Worm (Caenorhabditis elegans) whole organism, mixed stage, embryonic: ENCODE results near the gene lec-6.
A peak's percentile ranks its signal among the peaks of the same experiment; 100 is the strongest.

Experiments used
- M03D4.4 ChIP-seq: sonication (generic microtip); optimal IDR thresholded peaks from 2 replicates; lab custom pipeline; 2017; ENCODE audit warnings: mild to moderate bottlenecking, missing genetic modification characterization, missing compliant biosample characterization
- blmp-1 ChIP-seq: fragments of 150-350 bp; optimal IDR thresholded peaks from 2 replicates; lab custom pipeline; 2014; ENCODE audit warnings: missing biosample characterization, missing genetic modification characterization
- ceh-39 ChIP-seq: fragments of 150-350 bp; optimal IDR thresholded peaks from 2 replicates; lab custom pipeline; 2014; ENCODE audit warnings: missing biosample characterization, missing genetic modification characterization
- ceh-43 ChIP-seq: fragments of 200-800 bp; sonication (Bioruptor generic); optimal IDR thresholded peaks from 2 replicates; lab custom pipeline; 2018; ENCODE audit warnings: mild to moderate bottlenecking, missing genetic modification characterization, moderate library complexity, missing compliant biosample characterization
- ceh-83 ChIP-seq: fragments of 200-800 bp; sonication (Bioruptor generic); optimal IDR thresholded peaks from 2 replicates; lab custom pipeline; 2018; ENCODE audit warnings: mild to moderate bottlenecking, missing genetic modification characterization, missing compliant biosample characterization
- ces-1 ChIP-seq: fragments of 150-350 bp; optimal IDR thresholded peaks from 2 replicates; lab custom pipeline; 2014; ENCODE audit warnings: missing biosample characterization, missing genetic modification reagents, missing genetic modification characterization
- cnd-1 ChIP-seq: fragments of 200-800 bp; sonication (Bioruptor generic); optimal IDR thresholded peaks from 2 replicates; lab custom pipeline; 2018; ENCODE audit warnings: mild to moderate bottlenecking, missing genetic modification characterization, missing compliant biosample characterization
- drap-1 ChIP-seq: fragments of 200-800 bp; sonication (Bioruptor generic); optimal IDR thresholded peaks from 3 replicates; lab custom pipeline; 2018; ENCODE audit warnings: mild to moderate bottlenecking, missing genetic modification characterization, missing compliant biosample characterization
- elt-1 ChIP-seq: sonication (generic microtip); optimal IDR thresholded peaks from 2 replicates; lab custom pipeline; 2017; ENCODE audit warnings: missing genetic modification characterization, mild to moderate bottlenecking, missing compliant biosample characterization, antibody characterized with exemption, moderate library complexity, borderline replicate concordance; ENCODE audit not compliant: insufficient read depth
- elt-3 ChIP-seq: fragments of 150-350 bp; optimal IDR thresholded peaks from 2 replicates; lab custom pipeline; 2014; ENCODE audit warnings: missing biosample characterization, missing genetic modification characterization
- flh-1 ChIP-seq: fragments of 200-800 bp; sonication (Bioruptor generic); optimal IDR thresholded peaks from 2 replicates; lab custom pipeline; 2018; ENCODE audit warnings: mild to moderate bottlenecking, missing genetic modification characterization, moderate library complexity, missing compliant biosample characterization
- ham-2 ChIP-seq: fragments of 200-800 bp; sonication (Bioruptor generic); optimal IDR thresholded peaks from 2 replicates; lab custom pipeline; 2018; ENCODE audit warnings: mild to moderate bottlenecking, missing genetic modification characterization, missing compliant biosample characterization
- hlh-1 ChIP-seq: fragments of 150-350 bp; optimal IDR thresholded peaks from 2 replicates; lab custom pipeline; 2014; ENCODE audit warnings: missing biosample characterization, missing genetic modification reagents, missing genetic modification characterization
- lin-13 ChIP-seq: fragments of 150-350 bp; optimal IDR thresholded peaks from 2 replicates; lab custom pipeline; 2014; ENCODE audit warnings: missing biosample characterization, missing genetic modification characterization
- lin-32 ChIP-seq: fragments of 200-800 bp; sonication (Bioruptor generic); optimal IDR thresholded peaks from 2 replicates; lab custom pipeline; 2018; ENCODE audit warnings: mild to moderate bottlenecking, missing genetic modification characterization, missing compliant biosample characterization
- lsy-2 ChIP-seq: fragments of 150-350 bp; optimal IDR thresholded peaks from 2 replicates; lab custom pipeline; 2014; ENCODE audit warnings: missing biosample characterization, missing genetic modification characterization
- mab-5 ChIP-seq: fragments of 150-350 bp; optimal IDR thresholded peaks from 2 replicates; lab custom pipeline; 2014; ENCODE audit warnings: missing biosample characterization, missing genetic modification characterization
- mep-1 ChIP-seq: fragments of 150-350 bp; optimal IDR thresholded peaks from 2 replicates; lab custom pipeline; 2017; ENCODE audit warnings: missing biosample characterization, missing genetic modification reagents, missing genetic modification characterization, inconsistent platforms
- nhr-12 ChIP-seq: fragments of 150-350 bp; optimal IDR thresholded peaks from 2 replicates; lab custom pipeline; 2014; ENCODE audit warnings: missing biosample characterization, missing genetic modification characterization
- nhr-237 ChIP-seq: fragments of 150-350 bp; optimal IDR thresholded peaks from 2 replicates; lab custom pipeline; 2014; ENCODE audit warnings: missing biosample characterization, missing genetic modification characterization
- nhr-28 ChIP-seq: fragments of 150-350 bp; optimal IDR thresholded peaks from 2 replicates; lab custom pipeline; 2014; ENCODE audit warnings: missing biosample characterization, missing genetic modification characterization
- nhr-76 ChIP-seq: sonication (generic microtip); optimal IDR thresholded peaks from 2 replicates; lab custom pipeline; 2017; ENCODE audit warnings: missing biosample characterization, missing genetic modification characterization
- pha-4 ChIP-seq: fragments of 150-350 bp; optimal IDR thresholded peaks from 2 replicates; lab custom pipeline; 2018; ENCODE audit warnings: missing biosample characterization, missing genetic modification reagents, missing genetic modification characterization
- sem-2 ChIP-seq: fragments of 200-800 bp; sonication (Bioruptor generic); optimal IDR thresholded peaks from 2 replicates; lab custom pipeline; 2018; ENCODE audit warnings: mild to moderate bottlenecking, missing genetic modification characterization, missing compliant biosample characterization
- snpc-4 ChIP-seq: fragments of 150-350 bp; optimal IDR thresholded peaks from 2 replicates; lab custom pipeline; 2014; ENCODE audit warnings: missing biosample characterization, missing genetic modification characterization
- unc-120 ChIP-seq: sonication (generic microtip); optimal IDR thresholded peaks from 2 replicates; lab custom pipeline; 2017; ENCODE audit warnings: missing genetic modification characterization, missing compliant biosample characterization; ENCODE audit not compliant: poor library complexity, severe bottlenecking
- unc-39 ChIP-seq: fragments of 150-350 bp; optimal IDR thresholded peaks from 2 replicates; lab custom pipeline; 2014; ENCODE audit warnings: missing biosample characterization, missing genetic modification characterization
- zip-8 ChIP-seq: fragments of 150-350 bp; optimal IDR thresholded peaks from 2 replicates; lab custom pipeline; 2014; ENCODE audit warnings: missing biosample characterization, missing genetic modification characterization
- ztf-11 ChIP-seq: fragments of 150-350 bp; optimal IDR thresholded peaks from 2 replicates; lab custom pipeline; 2014; ENCODE audit warnings: missing biosample characterization, missing genetic modification characterization

The lec-6 gene

DNA sequence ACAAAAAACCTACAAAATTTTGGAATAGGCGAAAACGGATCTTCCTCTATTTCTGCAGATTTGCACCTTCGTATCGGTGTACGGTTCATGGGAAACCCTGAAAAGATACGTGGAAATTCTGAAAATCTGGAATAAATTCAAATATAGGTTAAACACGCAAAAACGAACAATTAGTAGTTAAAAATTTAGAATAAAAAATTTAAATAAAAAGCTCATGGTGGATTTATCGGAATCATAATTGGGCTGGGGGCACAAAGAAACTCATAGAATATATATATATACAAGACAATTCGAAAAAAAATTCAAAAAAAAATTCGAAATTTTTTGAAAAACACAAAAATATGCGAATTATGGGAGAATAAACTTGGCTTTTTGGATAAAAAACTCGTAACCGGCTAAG is 13.2 kb downstream of the lec-6 start, which contains the start of gene helq-1:
Gene helq-1, minus strand, starts transcription at position 101 of the 400 bp plus-strand sequence.
- TF ChIP-seq zip-8 (tag; lab: Kevin White, UChicago) (no peak), nhr-76 (tag; lab: Kevin White, UChicago) (no peak)

DNA sequence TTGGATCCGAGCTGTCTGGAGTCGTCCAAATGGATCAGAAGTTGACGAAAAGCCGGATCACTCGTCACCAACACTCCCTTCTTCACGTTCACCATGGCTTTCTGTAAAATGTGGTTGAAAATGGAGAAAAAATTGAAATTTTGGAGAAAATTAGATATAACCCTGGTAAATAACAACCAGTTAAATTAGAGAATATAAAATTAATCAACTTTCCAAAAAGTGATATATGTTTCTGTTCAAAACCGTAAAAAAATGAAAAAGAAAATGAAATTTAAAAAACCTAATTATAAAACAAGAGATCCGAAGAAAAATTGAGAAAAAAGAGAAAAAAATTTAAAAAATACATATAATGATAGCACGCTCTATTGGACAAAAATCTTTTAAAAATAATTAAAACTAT is 22.7 kb downstream of the lec-6 start, which contains the start of gene gtf-2H5:
Gene gtf-2H5, minus strand, starts transcription at position 101 of the 400 bp plus-strand sequence.
- TF ChIP-seq lin-13 (tag; lab: Kevin White, UChicago) = no peak
- TF ChIP-seq nhr-28 (tag; lab: Kevin White, UChicago) = no peak
- TF ChIP-seq snpc-4 (tag; lab: Kevin White, UChicago) = no peak
- no peak for TF ChIP-seq mab-5
- TF ChIP-seq cnd-1 (tag; lab: Kevin White, UChicago) = no peak
- no peak for TF ChIP-seq ceh-39 (tag; lab: Kevin White, UChicago)
- TF ChIP-seq nhr-12 (tag; lab: Kevin White, UChicago) = no peak
- no peak for TF ChIP-seq drap-1 (GFP tag; lab: Kevin White, UChicago)
- no peak for TF ChIP-seq elt-3
- no peak for TF ChIP-seq pha-4
- TF ChIP-seq mep-1 (tag; lab: Kevin White, UChicago) = no peak
- no peak for TF ChIP-seq ceh-43 (GFP tag; lab: Kevin White, UChicago)
- TF ChIP-seq lsy-2 (tag; lab: Kevin White, UChicago) = no peak
- no peak for TF ChIP-seq blmp-1 (tag; lab: Kevin White, UChicago)
- no peak for TF ChIP-seq sem-2
- TF ChIP-seq M03D4.4 = no peak

DNA sequence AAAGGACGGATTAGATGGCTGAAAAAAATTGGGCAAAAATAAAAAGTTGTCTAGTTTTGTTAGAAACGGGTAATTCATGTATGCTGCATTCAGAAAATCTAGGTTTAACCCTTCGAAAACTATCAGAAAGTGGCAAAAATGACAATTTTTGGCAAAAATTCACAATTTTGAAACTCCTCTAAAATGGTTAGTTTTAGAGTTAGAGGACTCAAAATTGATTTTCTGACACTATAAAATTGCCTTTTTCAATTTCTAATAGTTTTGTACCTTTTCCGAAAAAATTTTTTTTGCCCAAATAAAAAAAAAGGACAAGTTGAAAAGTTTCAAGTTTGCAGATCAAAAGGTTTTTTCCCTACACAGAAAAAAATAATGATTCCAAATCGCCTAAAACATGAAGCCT is 23.6 kb downstream of the lec-6 start:
- no peak for TF ChIP-seq mab-5

DNA sequence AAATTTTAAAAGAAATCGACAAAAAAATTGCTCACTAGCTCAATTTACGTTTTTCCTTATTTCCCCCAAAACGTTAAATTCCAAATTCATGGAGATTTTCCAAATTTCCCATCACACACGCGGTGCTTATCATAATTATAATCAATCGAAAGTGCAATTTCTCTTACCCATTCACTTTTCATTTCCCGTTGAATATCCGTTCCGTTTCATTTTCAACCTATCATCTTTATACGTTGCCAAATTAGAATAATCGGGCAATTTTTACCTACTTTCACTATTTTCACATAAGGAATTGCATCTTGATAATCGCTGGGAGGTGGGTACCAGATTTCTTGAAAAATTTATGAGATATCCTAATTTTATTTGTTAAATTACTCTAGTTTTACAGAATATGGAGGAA is 31.4 kb downstream of the lec-6 start:
- TF ChIP-seq cnd-1 (tag; lab: Kevin White, UChicago) = no peak
- TF ChIP-seq ztf-11 (tag; lab: Kevin White, UChicago) = no peak
- TF ChIP-seq ham-2 (GFP tag; lab: Kevin White, UChicago) = peak; percentile 3
- peak; percentile 97 for TF ChIP-seq blmp-1 (tag; lab: Kevin White, UChicago)
- peak; percentile 28 for TF ChIP-seq elt-3

DNA sequence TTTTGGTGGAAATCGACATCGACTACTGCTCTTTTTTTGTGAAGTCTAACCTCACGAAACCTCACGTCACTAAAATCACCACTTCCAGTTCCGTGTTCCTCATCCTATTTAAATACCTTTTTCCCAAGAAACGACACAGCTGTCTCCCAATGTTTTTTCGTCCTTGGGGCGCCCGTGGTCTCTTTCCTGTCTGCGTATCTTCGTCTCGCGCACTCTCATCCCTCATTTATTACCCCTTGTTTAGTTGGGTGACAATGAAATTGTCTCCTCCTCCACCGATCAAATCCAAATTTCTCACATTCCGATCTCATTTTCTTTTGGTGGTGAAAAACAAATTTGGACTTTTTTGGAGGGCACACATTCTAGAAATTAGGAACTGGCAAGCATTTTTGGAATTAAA is 35.4 kb downstream of the lec-6 start:
- TF ChIP-seq ces-1 (no peak), unc-39 (tag; lab: Kevin White, UChicago) (no peak), ztf-11 (tag; lab: Kevin White, UChicago) (no peak), lin-32 (GFP tag; lab: Kevin White, UChicago) (no peak), nhr-237 (tag; lab: Kevin White, UChicago) (no peak), unc-120 (tag; lab: Kevin White, UChicago) (no peak), elt-1 (tag; lab: Kevin White, UChicago) (no peak), ham-2 (GFP tag; lab: Kevin White, UChicago) (no peak), hlh-1 (tag; lab: Kevin White, UChicago) (no peak)

DNA sequence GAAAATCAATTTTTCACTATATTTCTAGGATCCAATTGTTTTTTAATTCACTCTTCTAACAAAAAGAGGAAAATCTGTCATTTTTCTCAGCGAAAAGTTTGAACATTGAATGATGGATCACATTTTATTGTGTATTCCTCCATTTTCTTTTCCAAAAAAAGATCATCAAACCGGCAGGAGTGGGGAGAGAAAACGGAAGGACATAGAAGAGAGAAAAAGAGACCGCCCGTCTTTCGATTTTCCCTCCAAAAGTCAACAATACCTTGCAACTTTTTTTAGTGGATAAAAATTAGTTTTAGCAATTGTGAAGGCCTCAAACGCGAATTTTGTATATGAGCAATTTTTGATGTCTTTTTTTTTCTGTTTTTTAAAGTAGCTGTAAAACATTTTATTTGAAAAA is 36.4 kb downstream of the lec-6 start:
- TF ChIP-seq cnd-1 (tag; lab: Kevin White, UChicago) (no peak), flh-1 (no peak), M03D4.4 (no peak), unc-120 (tag; lab: Kevin White, UChicago) (no peak), snpc-4 (tag; lab: Kevin White, UChicago) (no peak), ztf-11 (tag; lab: Kevin White, UChicago) (no peak), unc-39 (tag; lab: Kevin White, UChicago) (no peak), lin-13 (tag; lab: Kevin White, UChicago) (no peak), mep-1 (tag; lab: Kevin White, UChicago) (no peak), zip-8 (tag; lab: Kevin White, UChicago) (no peak), ceh-83 (GFP tag; lab: Kevin White, UChicago) (no peak)
